Worm (Caenorhabditis elegans): ENCODE data around the gene Y54G2A.13.
"Not testable (repeated sequence)": the region's sequence is repeated elsewhere in the genome, so short reads cannot be mapped to it uniquely, and the experiment has no call there.

Gene Y54G2A.13

ce11 chrIV:2805525-2805924 is 14.0 kb downstream of the Y54G2A.13 start, which contains the start of gene Y54G2A.45 (continued):
- TF ChIP-seq mdl-1 (tag; optimal IDR thresholded peaks at IDR 0.05) = peak in 1 of 2 experiments; percentile 28
- TF ChIP-seq nhr-84 (tag; optimal IDR thresholded peaks at IDR 0.05) = no peak
- TF ChIP-seq xbp-1 (tag; optimal IDR thresholded peaks at IDR 0.05) = peak; percentile 0
- TF ChIP-seq nhr-47 (tag; optimal IDR thresholded peaks at IDR 0.05) = peak; percentile 57
- TF ChIP-seq swsn-7 (tag; optimal IDR thresholded peaks at IDR 0.05) = peak; percentile 23

DNA sequence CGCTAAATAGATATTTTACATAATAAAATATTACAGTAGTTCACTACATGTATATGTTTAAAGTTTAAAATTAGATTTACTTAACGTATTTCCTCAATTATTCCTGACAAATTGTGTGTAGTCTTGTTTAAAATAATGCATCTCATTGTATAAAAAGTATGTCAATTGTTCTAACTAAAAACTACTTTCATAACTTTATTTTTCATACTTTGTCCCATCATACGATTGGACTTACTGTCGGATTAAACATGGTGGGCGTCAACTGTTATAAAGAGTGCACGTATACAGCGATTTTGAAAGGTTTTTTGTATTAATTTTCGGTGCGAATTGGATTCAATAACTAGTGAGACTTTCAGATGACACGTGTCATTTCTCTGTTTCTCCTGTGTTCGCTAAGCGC is 15.9 kb downstream of the Y54G2A.13 start, which contains the start of gene Y54G2A.32:
Gene Y54G2A.32, plus strand, starts transcription at position 301 of the 400 bp plus-strand sequence.
- TF ChIP-seq nhr-71 (tag; optimal IDR thresholded peaks at IDR 0.05) (no peak), nhr-77 (tag; optimal IDR thresholded peaks at IDR 0.05) (no peak), C16A3.4 (tag; optimal IDR thresholded peaks at IDR 0.05) (no peak), fkh-10 (GFP tag; optimal IDR thresholded peaks at IDR 0.05) (no peak), tlp-1 (tag; optimal IDR thresholded peaks at IDR 0.05) (no peak), hpl-2 (GFP tag; optimal IDR thresholded peaks at IDR 0.05) (no peak), ceh-90 (tag; optimal IDR thresholded peaks at IDR 0.05) (no peak)

DNA sequence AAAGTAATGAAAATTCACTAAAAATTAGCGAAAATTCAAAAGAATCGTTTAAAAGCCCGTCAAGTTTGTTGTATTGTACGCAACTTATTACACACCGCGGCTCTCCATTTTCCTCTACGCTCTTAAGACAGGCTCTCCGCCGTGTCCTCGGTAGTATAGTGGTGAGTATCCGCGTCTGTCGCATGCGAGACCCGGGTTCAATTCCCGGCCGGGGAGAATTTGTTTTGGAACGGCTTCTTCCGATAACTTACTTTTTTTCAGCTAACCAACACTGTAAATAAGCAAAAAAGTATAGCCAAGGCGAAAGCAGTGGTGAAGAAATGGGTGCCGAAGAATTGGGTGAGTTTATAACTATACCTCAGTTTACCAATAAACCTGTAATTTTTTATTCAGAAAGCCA is 17.3 kb downstream of the Y54G2A.13 start:
- TF ChIP-seq efl-1 (optimal IDR thresholded peaks at IDR 0.05) (no peak), efl-1 (GFP tag; optimal IDR thresholded peaks at IDR 0.05 in 1 of 2) (peak in 1 of 2 experiments; percentile 85), unc-86 (tag; optimal IDR thresholded peaks at IDR 0.05) (no peak)

DNA sequence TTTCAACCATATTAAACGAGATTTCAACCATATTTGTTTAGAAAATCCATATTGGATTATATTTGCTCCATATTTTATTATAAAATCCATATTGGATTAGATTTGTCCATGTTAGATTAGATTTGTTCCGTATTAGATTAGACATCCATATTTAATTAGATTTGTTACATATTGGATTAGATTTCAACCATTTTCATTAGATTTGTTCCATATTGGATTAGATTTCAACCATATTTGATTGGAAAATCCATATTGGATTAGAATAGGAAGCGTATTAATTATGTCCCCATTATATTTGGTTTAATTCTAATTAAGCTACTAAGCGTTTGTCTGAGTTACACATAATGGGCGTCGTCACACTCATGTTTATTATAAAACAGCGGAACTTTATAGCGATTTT is 18.0 kb downstream of the Y54G2A.13 start, which contains the start of gene Y54G2A.44:
Gene Y54G2A.44, plus strand, starts transcription at position 301 of the 400 bp plus-strand sequence.
- TF ChIP-seq nhr-90 (tag; optimal IDR thresholded peaks at IDR 0.05; ENCODE audit: poor library complexity); isw-1 (GFP tag; IDR thresholded peaks at IDR 0.05); nhr-47 (tag; optimal IDR thresholded peaks at IDR 0.05): not testable (repeated sequence)

DNA sequence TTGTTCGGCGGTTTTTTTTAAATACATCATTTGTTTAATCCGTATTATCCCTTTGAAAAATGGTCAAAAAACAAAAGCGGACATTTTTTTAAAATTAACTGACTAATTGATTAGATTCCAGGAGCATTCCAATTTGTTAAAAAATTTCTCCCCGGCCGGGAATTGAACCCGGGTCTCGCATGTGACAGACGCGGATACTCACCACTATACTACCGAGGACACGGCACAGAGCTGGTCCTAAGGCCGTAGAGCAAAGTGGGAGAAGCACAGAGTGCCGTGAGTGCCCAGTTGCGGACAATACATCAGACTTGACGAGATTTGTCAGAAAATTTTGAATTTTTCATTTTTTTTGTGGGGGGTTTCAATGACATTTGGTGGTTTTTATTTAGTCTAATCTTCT is 18.5 kb downstream of the Y54G2A.13 start:
- TF ChIP-seq lin-39 (tag; optimal IDR thresholded peaks at IDR 0.05) (no peak), elt-2 (tag; optimal IDR thresholded peaks at IDR 0.05) (no peak), mab-9 (GFP tag; IDR thresholded peaks at IDR 0.05) (no peak), sox-4 (tag; optimal IDR thresholded peaks at IDR 0.05) (no peak), fkh-4 (tag; optimal IDR thresholded peaks at IDR 0.05; ENCODE audit: borderline replicate concordance) (no peak), nhr-71 (tag; optimal IDR thresholded peaks at IDR 0.05) (peak; percentile 6), rnt-1 (tag; optimal IDR thresholded peaks at IDR 0.05) (peak; percentile 9), nhr-20 (tag; optimal IDR thresholded peaks at IDR 0.05) (no peak), hpl-2 (GFP tag; optimal IDR thresholded peaks at IDR 0.05) (peak; percentile 4), efl-1 (optimal IDR thresholded peaks at IDR 0.05) (peak in 1 of 2 experiments; percentile 48), efl-1 (GFP tag; optimal IDR thresholded peaks at IDR 0.05 in 1 of 2) (peak in 1 of 2 experiments; percentile 3), C34B4.2 (tag; optimal IDR thresholded peaks at IDR 0.05) (no peak)

- TF ChIP-seq lir-3 (tag; optimal IDR thresholded peaks at IDR 0.05; ENCODE audit: poor library complexity) (no peak), efl-1 (optimal IDR thresholded peaks at IDR 0.05) (no peak), efl-1 (GFP tag; optimal IDR thresholded peaks at IDR 0.05 in 1 of 2) (peak in 1 of 2 experiments; percentile 41)
Measured at ce11 chrIV:2799890-2800289, 19.6 kb downstream of the Y54G2A.13 start.

DNA sequence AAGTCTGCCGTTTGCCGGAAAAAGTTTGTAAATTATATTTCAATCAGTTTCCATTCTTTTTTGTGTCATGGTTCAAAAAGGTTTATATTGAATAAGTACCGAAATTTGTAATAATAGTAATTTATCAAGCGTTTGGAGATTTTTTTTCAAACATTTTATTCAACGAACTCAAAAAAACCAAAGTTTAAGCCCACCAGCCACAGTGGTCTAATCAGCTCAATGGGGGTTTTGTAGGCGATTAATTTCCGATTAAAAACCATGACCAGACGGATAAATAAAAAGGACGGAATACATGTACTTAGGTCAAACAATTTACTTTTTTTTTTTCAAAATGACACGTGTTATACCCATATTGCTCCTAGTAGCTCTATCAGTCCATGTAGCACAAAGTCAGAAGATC is 20.1 kb downstream of the Y54G2A.13 start, which contains the start of gene Y54G2A.10:
Gene Y54G2A.10, plus strand, starts transcription at position 301 of the 400 bp plus-strand sequence.
- TF ChIP-seq snu-23 (GFP tag; optimal IDR thresholded peaks at IDR 0.05) = peak; percentile 4
- no peak for TF ChIP-seq lsy-2 (tag; optimal IDR thresholded peaks at IDR 0.05)

DNA sequence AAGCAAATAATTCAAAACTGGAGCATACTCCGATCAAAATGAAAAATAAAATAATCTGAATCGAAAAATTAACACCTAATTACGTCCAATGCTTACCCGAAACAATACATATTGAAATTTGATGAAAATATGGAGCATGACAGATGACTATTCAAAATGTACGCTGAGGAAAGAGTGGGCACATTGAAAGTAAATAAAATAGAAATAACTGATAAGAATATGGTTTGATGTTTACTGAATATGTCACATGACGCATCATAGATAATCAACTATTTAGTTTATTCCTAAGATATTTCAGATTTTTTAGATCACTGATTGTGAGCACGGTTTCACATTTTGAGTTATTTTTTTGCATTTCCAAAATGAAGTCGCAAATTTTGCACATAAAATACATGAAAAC is 21.2 kb downstream of the Y54G2A.13 start, which contains the start of gene Y54G2A.52:
Gene Y54G2A.52, minus strand, starts transcription at position 348 of the 400 bp plus-strand sequence.
- TF ChIP-seq elt-2 (tag; optimal IDR thresholded peaks at IDR 0.05) = peak; percentile 63
- peak in 1 of 2 experiments; percentile 38 for TF ChIP-seq lin-35 (GFP tag; optimal IDR thresholded peaks at IDR 0.05)
- no peak for TF ChIP-seq hlh-4 (tag; optimal IDR thresholded peaks at IDR 0.05)

All from whole organism, L1 larva.